Fruit fly (Drosophila melanogaster) whole organism, embryonic: ENCODE data around the gene CG31100.

Experiments
- Antp ChIP-seq: fragments of 200-800 bp; sonication (Bioruptor generic); optimal IDR thresholded peaks from 3 replicates; lab custom pipeline; 2016; ENCODE audit warnings: missing biosample characterization, missing genetic modification characterization
- Atf3 ChIP-seq: fragments of 200-800 bp; sonication (Bioruptor generic); optimal IDR thresholded peaks from 3 replicates; lab custom pipeline; 2016; ENCODE audit warnings: missing biosample characterization, missing genetic modification characterization
- BtbVII ChIP-seq: fragments of 200-800 bp; sonication (Bioruptor generic); optimal IDR thresholded peaks from 3 replicates; lab custom pipeline; 2017; ENCODE audit warnings: missing biosample characterization, mild to moderate bottlenecking, missing genetic modification characterization
- CG1024 ChIP-seq: fragments of 200-800 bp; sonication (Bioruptor generic); IDR thresholded peaks from 2 replicates; pipeline ENCODE4 v1.3.6; 2022; ENCODE audit warnings: missing biosample characterization, missing genetic modification characterization
- CG10654 ChIP-seq: fragments of 200-800 bp; sonication (Bioruptor generic); optimal IDR thresholded peaks from 2 replicates; lab custom pipeline; 2016; ENCODE audit warnings: missing biosample characterization, missing genetic modification characterization
- CG12769 ChIP-seq: fragments of 200-800 bp; sonication (Bioruptor generic); optimal IDR thresholded peaks from 2 replicates; lab custom pipeline; 2019; ENCODE audit warnings: missing biosample characterization, mild to moderate bottlenecking, missing genetic modification characterization, moderate library complexity
- CG13287 ChIP-seq: fragments of 200-800 bp; sonication (Bioruptor generic); IDR thresholded peaks from 2 replicates; pipeline ENCODE4 v1.3.6; 2022; ENCODE audit warnings: missing biosample characterization, missing genetic modification characterization; ENCODE audit not compliant: partially characterized antibody
- CG13424 ChIP-seq: fragments of 200-800 bp; sonication (Bioruptor generic); optimal IDR thresholded peaks from 2 replicates; lab custom pipeline; 2019; ENCODE audit warnings: missing biosample characterization, mild to moderate bottlenecking, missing genetic modification characterization, moderate library complexity
- CG14050 ChIP-seq: fragments of 200-800 bp; sonication (Bioruptor generic); IDR thresholded peaks from 3 replicates; pipeline ENCODE4 v1.3.6; 2022; ENCODE audit warnings: missing biosample characterization, missing genetic modification characterization
- CG14710 ChIP-seq: fragments of 200-800 bp; sonication (Bioruptor generic); optimal IDR thresholded peaks from 3 replicates; lab custom pipeline; 2019; ENCODE audit warnings: missing biosample characterization, mild to moderate bottlenecking, missing genetic modification characterization, moderate library complexity
- CG1529 ChIP-seq: fragments of 200-800 bp; sonication (Bioruptor generic); optimal IDR thresholded peaks from 3 replicates; lab custom pipeline; 2018; ENCODE audit warnings: missing biosample characterization, missing genetic modification characterization
- CG1603 ChIP-seq: fragments of 200-800 bp; sonication (Bioruptor generic); optimal IDR thresholded peaks from 2 replicates; lab custom pipeline; 2019; ENCODE audit warnings: missing biosample characterization, mild to moderate bottlenecking, missing genetic modification characterization, moderate library complexity
- CG16779 ChIP-seq: fragments of 200-800 bp; sonication (Bioruptor generic); IDR thresholded peaks from 2 replicates; pipeline ENCODE4 v1.3.6; 2022; ENCODE audit warnings: missing biosample characterization, missing genetic modification characterization
- CG17359 ChIP-seq: fragments of 200-800 bp; sonication (Bioruptor generic); optimal IDR thresholded peaks from 3 replicates; lab custom pipeline; 2018; ENCODE audit warnings: missing biosample characterization, mild to moderate bottlenecking, missing genetic modification characterization, moderate library complexity
- CG18599 ChIP-seq: fragments of 200-800 bp; sonication (Bioruptor generic); optimal IDR thresholded peaks from 3 replicates; lab custom pipeline; 2017; ENCODE audit warnings: missing biosample characterization, missing genetic modification characterization, mild to moderate bottlenecking, moderate library complexity, missing genetic modification reagents
- CG2712 ChIP-seq: fragments of 200-800 bp; optimal IDR thresholded peaks from 3 replicates; lab custom pipeline; 2019; ENCODE audit warnings: missing biosample characterization, mild to moderate bottlenecking, missing genetic modification characterization, moderate library complexity
- CG2875 ChIP-seq: fragments of 200-800 bp; sonication (Bioruptor generic); optimal IDR thresholded peaks from 2 replicates; lab custom pipeline; 2017; ENCODE audit warnings: missing biosample characterization, mild to moderate bottlenecking, missing genetic modification characterization, missing genetic modification reagents
- CG30020 ChIP-seq: fragments of 200-800 bp; optimal IDR thresholded peaks from 2 replicates; lab custom pipeline; 2019; ENCODE audit warnings: missing biosample characterization, mild to moderate bottlenecking, missing genetic modification characterization, moderate library complexity
- CG34422 ChIP-seq: fragments of 200-800 bp; sonication (Bioruptor generic); IDR thresholded peaks from 3 replicates; pipeline ENCODE4 v1.3.6; 2022; ENCODE audit warnings: missing biosample characterization, missing genetic modification characterization
- CG4360 ChIP-seq: fragments of 200-800 bp; sonication (Bioruptor generic); IDR thresholded peaks from 2 replicates; pipeline ENCODE4 v1.3.6; 2022; ENCODE audit warnings: missing biosample characterization, missing genetic modification characterization
- CG6683 ChIP-seq: fragments of 200-800 bp; sonication (Bioruptor generic); optimal IDR thresholded peaks from 2 replicates; lab custom pipeline; 2017; ENCODE audit warnings: missing biosample characterization, mild to moderate bottlenecking, missing genetic modification characterization, missing genetic modification reagents
- CG6765 ChIP-seq: fragments of 200-800 bp; sonication (Bioruptor generic); optimal IDR thresholded peaks from 3 replicates; lab custom pipeline; 2017; ENCODE audit warnings: missing biosample characterization, mild to moderate bottlenecking, missing genetic modification characterization
- CG6791 ChIP-seq: fragments of 200-800 bp; sonication (Bioruptor generic); IDR thresholded peaks from 3 replicates; pipeline ENCODE4 v1.3.6; 2022; ENCODE audit warnings: missing biosample characterization, missing genetic modification characterization; ENCODE audit not compliant: partially characterized antibody
- CG7372 ChIP-seq: fragments of 200-800 bp; sonication (Bioruptor generic); IDR thresholded peaks from 2 replicates; pipeline ENCODE4 v1.3.6; 2022; ENCODE audit warnings: missing biosample characterization, missing genetic modification characterization
- CG9876 ChIP-seq: fragments of 200-800 bp; sonication (Bioruptor generic); optimal IDR thresholded peaks from 2 replicates; lab custom pipeline; 2016; ENCODE audit warnings: missing biosample characterization, missing genetic modification characterization
- Camta ChIP-seq: fragments of 200-800 bp; sonication (Bioruptor generic); optimal IDR thresholded peaks from 2 replicates; lab custom pipeline; 2016; ENCODE audit warnings: missing biosample characterization, missing genetic modification characterization
- Dip3 ChIP-seq: fragments of 200-800 bp; sonication (Bioruptor generic); optimal IDR thresholded peaks from 3 replicates; lab custom pipeline; 2016; ENCODE audit warnings: missing biosample characterization, missing genetic modification characterization
- ERR ChIP-seq: fragments of 200-800 bp; sonication (Bioruptor generic); optimal IDR thresholded peaks from 2 replicates; lab custom pipeline; 2016; ENCODE audit warnings: missing biosample characterization, missing genetic modification characterization
- Ets65A ChIP-seq: fragments of 200-800 bp; sonication (Bioruptor generic); peaks from one replicate; lab custom pipeline; 2016; ENCODE audit warnings: missing biosample characterization, missing genetic modification characterization
- Gsc ChIP-seq: fragments of 200-800 bp; sonication (Bioruptor generic); IDR thresholded peaks from 2 replicates; pipeline ENCODE4 v1.3.6; 2022; ENCODE audit warnings: missing biosample characterization, missing genetic modification characterization
- HLH4C ChIP-seq: fragments of 200-800 bp; sonication (Bioruptor generic); IDR thresholded peaks from 3 replicates; pipeline ENCODE4 v1.3.6; 2022; ENCODE audit warnings: missing biosample characterization, missing genetic modification characterization; ENCODE audit not compliant: partially characterized antibody
- HmgD ChIP-seq: fragments of 200-800 bp; sonication (Bioruptor generic); optimal IDR thresholded peaks from 3 replicates; lab custom pipeline; 2016; ENCODE audit warnings: missing biosample characterization, missing genetic modification characterization
- Hr51 ChIP-seq, 2 experiments: fragments of 200-800 bp; sonication (Bioruptor generic); optimal IDR thresholded peaks; 2 replicates in 1 of 2; 3 replicates in 1 of 2; lab custom pipeline; 2016 to 2018; ENCODE audit warnings: missing biosample characterization in 2 of 2, missing genetic modification characterization in 2 of 2, mild to moderate bottlenecking in 1 of 2, moderate library complexity in 1 of 2
- Lhr ChIP-seq: fragments of 200-800 bp; sonication (Bioruptor generic); optimal IDR thresholded peaks from 3 replicates; lab custom pipeline; 2017; ENCODE audit warnings: mild to moderate bottlenecking, missing biosample characterization, missing genetic modification reagents, missing genetic modification characterization
- Lim3 ChIP-seq: fragments of 200-800 bp; sonication (Bioruptor generic); IDR thresholded peaks from 2 replicates; pipeline ENCODE4 v1.3.6; 2022; ENCODE audit warnings: missing biosample characterization, missing genetic modification characterization
- Meics ChIP-seq: fragments of 200-800 bp; sonication (Bioruptor generic); optimal IDR thresholded peaks from 2 replicates; lab custom pipeline; 2017; ENCODE audit warnings: missing biosample characterization, mild to moderate bottlenecking, missing genetic modification characterization
- Oli ChIP-seq: fragments of 200-800 bp; sonication (Bioruptor generic); optimal IDR thresholded peaks from 2 replicates; lab custom pipeline; 2018; ENCODE audit warnings: missing biosample characterization, mild to moderate bottlenecking, missing genetic modification characterization, moderate library complexity
- Rx ChIP-seq: fragments of 200-800 bp; sonication (Bioruptor generic); IDR thresholded peaks from 2 replicates; pipeline ENCODE4 v1.3.6; 2022; ENCODE audit warnings: missing biosample characterization, missing genetic modification characterization
- Ssrp ChIP-seq: fragments of 200-800 bp; sonication (Bioruptor generic); optimal IDR thresholded peaks from 2 replicates; lab custom pipeline; 2018; ENCODE audit warnings: missing biosample characterization, mild to moderate bottlenecking, missing genetic modification characterization, moderate library complexity
- az2 ChIP-seq: fragments of 200-800 bp; sonication (Bioruptor generic); optimal IDR thresholded peaks from 3 replicates; lab custom pipeline; 2016; ENCODE audit warnings: missing biosample characterization, missing genetic modification characterization
- dimm ChIP-seq: fragments of 200-800 bp; sonication (Bioruptor generic); IDR thresholded peaks from 2 replicates; pipeline ENCODE4 v1.3.6; 2022; ENCODE audit warnings: missing biosample characterization, missing genetic modification characterization
- jumu ChIP-seq: fragments of 200-800 bp; sonication (Bioruptor generic); optimal IDR thresholded peaks from 3 replicates; lab custom pipeline; 2016; ENCODE audit warnings: missing biosample characterization, missing genetic modification characterization
- kah ChIP-seq: fragments of 200-800 bp; sonication (Bioruptor generic); optimal IDR thresholded peaks from 2 replicates; lab custom pipeline; 2018; ENCODE audit warnings: missing biosample characterization, mild to moderate bottlenecking, missing genetic modification characterization
- pb ChIP-seq: fragments of 200-800 bp; sonication (Bioruptor generic); optimal IDR thresholded peaks from 3 replicates; lab custom pipeline; 2016; ENCODE audit warnings: missing biosample characterization, missing genetic modification characterization
- pzg ChIP-seq: fragments of 200-800 bp; sonication (Bioruptor generic); optimal IDR thresholded peaks from 3 replicates; lab custom pipeline; 2018; ENCODE audit warnings: missing biosample characterization, mild to moderate bottlenecking, missing genetic modification characterization, moderate library complexity
- rib ChIP-seq: fragments of 200-800 bp; sonication (Bioruptor generic); IDR thresholded peaks from 2 replicates; pipeline ENCODE4 v1.3.6; 2022; ENCODE audit warnings: missing biosample characterization, missing genetic modification characterization
- sd ChIP-seq: fragments of 200-800 bp; sonication (Bioruptor generic); optimal IDR thresholded peaks from 3 replicates; lab custom pipeline; 2018; ENCODE audit warnings: missing biosample characterization, mild to moderate bottlenecking, missing genetic modification characterization, moderate library complexity
- trem ChIP-seq: fragments of 200-800 bp; optimal IDR thresholded peaks from 3 replicates; lab custom pipeline; 2019; ENCODE audit warnings: missing biosample characterization, mild to moderate bottlenecking, missing genetic modification characterization, moderate library complexity
- tup ChIP-seq: fragments of 200-800 bp; sonication (Bioruptor generic); optimal IDR thresholded peaks from 2 replicates; lab custom pipeline; 2016; ENCODE audit warnings: missing biosample characterization, mild to moderate bottlenecking, missing genetic modification characterization, moderate library complexity
- unpg ChIP-seq: fragments of 200-800 bp; sonication (Bioruptor generic); optimal IDR thresholded peaks from 3 replicates; lab custom pipeline; 2018; ENCODE audit warnings: missing biosample characterization, mild to moderate bottlenecking, missing genetic modification characterization, moderate library complexity
- wdn ChIP-seq: fragments of 200-800 bp; sonication (Bioruptor generic); IDR thresholded peaks from 2 replicates; pipeline ENCODE4 v1.3.6; 2022; ENCODE audit warnings: missing biosample characterization, missing genetic modification characterization
- zfh1 ChIP-seq: fragments of 200-800 bp; sonication (Bioruptor generic); IDR thresholded peaks from 3 replicates; pipeline ENCODE4 v1.3.6; 2022; ENCODE audit warnings: missing biosample characterization, missing genetic modification characterization

The CG31100 gene

DNA sequence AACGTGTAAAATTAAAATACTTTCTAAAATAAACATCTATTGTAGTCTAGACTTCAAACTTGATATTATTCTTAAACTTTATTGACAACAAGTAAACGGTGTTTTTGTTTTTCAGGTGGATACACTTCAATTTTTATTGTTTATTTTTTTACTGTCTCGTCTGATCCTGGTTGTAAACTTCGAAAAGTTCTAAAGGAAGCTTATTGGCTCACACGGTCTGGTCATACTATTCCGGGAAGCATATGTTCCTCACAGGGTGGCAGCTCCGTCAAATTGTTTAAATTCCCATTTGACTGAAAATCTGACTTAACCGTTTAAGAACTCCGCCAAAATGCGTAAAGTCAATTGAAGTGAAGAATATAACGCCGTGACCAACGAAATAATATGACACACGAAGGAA, 4.8 kb upstream of the CG31100 start, which contains the start of gene CG11983 (continued):
- TF ChIP-seq CG6683 (GFP tag; lab: Kevin White, UChicago) (no peak), Oli (tag; lab: Kevin White, UChicago) (no peak), CG6765 (GFP tag; lab: Kevin White, UChicago) (no peak), CG12769 (tag; lab: Kevin White, UChicago) (no peak), HLH4C (GFP tag; lab: Robert Waterston, UW) (no peak), CG1529 (GFP tag; lab: Kevin White, UChicago) (no peak), CG10654 (GFP tag; lab: Kevin White, UChicago) (no peak), zfh1 (GFP tag; lab: Robert Waterston, UW) (no peak), Ssrp (tag; lab: Kevin White, UChicago) (no peak), dimm (GFP tag; lab: Robert Waterston, UW) (no peak), pzg (peak; percentile 83), Lim3 (no peak), CG14710 (tag; lab: Kevin White, UChicago) (peak; percentile 40), Hr51 (GFP tag; optimal IDR thresholded peaks at IDR 0.05; lab: Kevin White, UChicago) (no peak), CG2875 (GFP tag; lab: Kevin White, UChicago) (no peak), CG16779 (no peak), wdn (GFP tag; lab: Robert Waterston, UW) (no peak), Dip3 (GFP tag; lab: Kevin White, UChicago) (no peak), trem (tag; lab: Kevin White, UChicago) (peak; percentile 73), Antp (GFP tag; lab: Kevin White, UChicago) (no peak), Gsc (GFP tag; lab: Robert Waterston, UW) (no peak), CG30020 (tag; lab: Kevin White, UChicago) (no peak), tup (no peak), CG6791 (GFP tag; lab: Robert Waterston, UW) (no peak), unpg (no peak), Camta (GFP tag; lab: Kevin White, UChicago) (no peak), CG34422 (GFP tag; lab: Robert Waterston, UW) (no peak), CG1024 (GFP tag; lab: Robert Waterston, UW) (no peak), CG14050 (GFP tag; lab: Robert Waterston, UW) (no peak), CG13424 (tag; lab: Kevin White, UChicago) (no peak), CG9876 (GFP tag; lab: Kevin White, UChicago) (no peak), sd (tag; lab: Kevin White, UChicago) (peak; percentile 70), Rx (GFP tag; lab: Robert Waterston, UW) (no peak), Meics (GFP tag; lab: Kevin White, UChicago) (no peak), CG18599 (GFP tag; lab: Kevin White, UChicago) (no peak), HmgD (GFP tag; lab: Kevin White, UChicago) (no peak), kah (no peak), CG4360 (GFP tag; lab: Robert Waterston, UW) (no peak), rib (no peak), CG2712 (tag; lab: Kevin White, UChicago) (no peak), CG1603 (tag; lab: Kevin White, UChicago) (peak; percentile 56), Ets65A (GFP tag; lab: Kevin White, UChicago) (no peak), BtbVII (no peak), Lhr (peak; percentile 55), CG13287 (GFP tag; lab: Robert Waterston, UW) (no peak), Atf3 (GFP tag; lab: Kevin White, UChicago) (no peak), az2 (GFP tag; lab: Kevin White, UChicago) (no peak), CG7372 (GFP tag; lab: Robert Waterston, UW) (no peak), CG17359 (tag; lab: Kevin White, UChicago) (no peak), pb (no peak), jumu (GFP tag; lab: Kevin White, UChicago) (no peak), ERR (GFP tag; lab: Kevin White, UChicago) (no peak)
